Worm (Caenorhabditis elegans) whole organism, early embryonic: Measurements from ENCODE around the gene ugt-4.

Source experiments
- ceh-13 ChIP-seq: fragments of 200-800 bp; sonication (Bioruptor generic); optimal IDR thresholded peaks from 2 replicates; lab custom pipeline; 2018; ENCODE audit warnings: mild to moderate bottlenecking, missing genetic modification characterization, missing compliant biosample characterization
- ceh-36 ChIP-seq: sonication (generic microtip); optimal IDR thresholded peaks from 2 replicates; lab custom pipeline; 2016; ENCODE audit warnings: missing genetic modification characterization, inconsistent platforms, missing compliant biosample characterization
- ets-7 ChIP-seq: sonication (generic microtip); optimal IDR thresholded peaks from 2 replicates; lab custom pipeline; 2016; ENCODE audit warnings: missing genotype, missing genetic modification characterization, missing compliant biosample characterization
- hmbx-1 ChIP-seq: sonication (generic microtip); optimal IDR thresholded peaks from 2 replicates; lab custom pipeline; 2016; ENCODE audit warnings: mild to moderate bottlenecking, missing genetic modification characterization, missing compliant biosample characterization
- hmg-4 ChIP-seq: fragments of 200-800 bp; sonication (Bioruptor generic); optimal IDR thresholded peaks from 2 replicates; lab custom pipeline; 2018; ENCODE audit warnings: mild to moderate bottlenecking, missing genetic modification characterization, missing compliant biosample characterization
- sea-1 ChIP-seq: fragments of 200-800 bp; sonication (Bioruptor generic); conservative IDR thresholded peaks from 2 replicates; pipeline ENCODE4 v1.3.6; 2022; ENCODE audit warnings: missing genetic modification characterization, missing compliant biosample characterization

- no peak for TF ChIP-seq hmg-4 (GFP tag; lab: Kevin White, UChicago)
- TF ChIP-seq ets-7 (tag; lab: Kevin White, UChicago) = no peak
- TF ChIP-seq sea-1 (GFP tag; lab: Robert Waterston, UW) = no peak
- TF ChIP-seq ceh-36 = no peak
- no peak for TF ChIP-seq ceh-13 (GFP tag; lab: Kevin White, UChicago)
- TF ChIP-seq hmbx-1 = no peak
Measured at ce11 chrV:12790188-12790587, 4.9 kb downstream of the ugt-4 start, which contains the start of gene srbc-43.
